Worm (Caenorhabditis elegans): ENCODE results near the gene flp-23.

The flp-23 gene

ce11 chrIII:8689655-8690054, 39.1 kb downstream of the flp-23 start, which contains the start of gene B0303.4:
Gene B0303.4, plus strand, starts transcription at chrIII:8689850.
- TF ChIP-seq ahr-1 (tag; optimal IDR thresholded peaks at IDR 0.05) (no peak), nfya-1 (tag; optimal IDR thresholded peaks at IDR 0.05) (peak; percentile 35), lim-6 (tag; optimal IDR thresholded peaks at IDR 0.05) (no peak), C38D4.7 (GFP tag; optimal IDR thresholded peaks at IDR 0.05) (no peak), pros-1 (tag; optimal IDR thresholded peaks at IDR 0.05) (no peak), ceh-14 (tag; optimal IDR thresholded peaks at IDR 0.05) (peak; percentile 5), ceh-48 (tag; optimal IDR thresholded peaks at IDR 0.05) (peak; percentile 68), lin-11 (tag; optimal IDR thresholded peaks at IDR 0.05) (no peak), sox-2 (GFP tag; IDR thresholded peaks at IDR 0.05) (no peak), ceh-31 (tag; optimal IDR thresholded peaks at IDR 0.05) (peak; percentile 37)

DNA sequence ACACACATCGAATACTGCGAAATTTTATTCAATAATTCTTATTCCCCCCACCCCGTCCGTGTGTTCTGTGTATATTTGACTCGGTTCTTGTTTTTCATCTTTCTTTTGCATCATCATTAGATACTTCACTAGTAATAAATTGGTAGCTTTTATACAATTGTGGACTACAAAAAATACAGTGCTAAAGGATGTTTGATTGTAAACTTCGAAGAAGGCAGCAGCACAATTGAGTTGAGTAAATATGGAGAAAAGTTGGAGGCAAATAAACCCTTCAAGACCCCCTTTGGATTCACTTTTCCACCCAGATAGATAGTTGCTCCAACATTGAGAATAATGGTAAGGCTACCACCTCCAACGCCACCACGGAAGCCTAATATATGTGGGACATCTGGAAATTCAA, 42.8 kb downstream of the flp-23 start, which contains the start of gene B0303.7:
Gene B0303.7 (plus strand): TSS at position 301 of the 400 bp plus-strand sequence.
- no peak for TF ChIP-seq tbx-2 (tag; optimal IDR thresholded peaks at IDR 0.05)
- no peak for TF ChIP-seq ceh-24 (tag; optimal IDR thresholded peaks at IDR 0.05)
- TF ChIP-seq ceh-19 (GFP tag; optimal IDR thresholded peaks at IDR 0.05), result no peak
- TF ChIP-seq elt-4 (tag; optimal IDR thresholded peaks at IDR 0.05), result no peak
- no peak for TF ChIP-seq hlh-13 (GFP tag; optimal IDR thresholded peaks at IDR 0.05)
- no peak for TF ChIP-seq T23F11.4 (GFP tag; optimal IDR thresholded peaks at IDR 0.05)
- TF ChIP-seq C08G9.2 (tag; optimal IDR thresholded peaks at IDR 0.05), result no peak
- TF ChIP-seq ttx-3 (tag; optimal IDR thresholded peaks at IDR 0.05), result no peak
- TF ChIP-seq unc-3 (GFP tag; conservative IDR thresholded peaks at IDR 0.05), result no peak
- TF ChIP-seq unc-3 (tag; optimal IDR thresholded peaks at IDR 0.05), result no peak
- TF ChIP-seq nhr-232 (tag; optimal IDR thresholded peaks at IDR 0.05), result no peak
- TF ChIP-seq elt-2 (tag; optimal IDR thresholded peaks at IDR 0.05), result no peak
- TF ChIP-seq nfya-1 (tag; optimal IDR thresholded peaks at IDR 0.05), result no peak
- TF ChIP-seq ceh-31 (tag; optimal IDR thresholded peaks at IDR 0.05), result no peak
- TF ChIP-seq pqm-1 (tag; optimal IDR thresholded peaks at IDR 0.05), result no peak
- no peak for TF ChIP-seq fkh-10 (GFP tag; optimal IDR thresholded peaks at IDR 0.05)
- TF ChIP-seq lin-11 (tag; optimal IDR thresholded peaks at IDR 0.05), result no peak

- TF ChIP-seq ets-4 (tag; optimal IDR thresholded peaks at IDR 0.05) (no peak), ceh-24 (tag; optimal IDR thresholded peaks at IDR 0.05) (no peak), nfya-1 (tag; optimal IDR thresholded peaks at IDR 0.05) (peak; percentile 22), ceh-48 (tag; optimal IDR thresholded peaks at IDR 0.05) (peak; percentile 15)
Observed at ce11 chrIII:8696680-8697079, 46.1 kb downstream of the flp-23 start.

DNA sequence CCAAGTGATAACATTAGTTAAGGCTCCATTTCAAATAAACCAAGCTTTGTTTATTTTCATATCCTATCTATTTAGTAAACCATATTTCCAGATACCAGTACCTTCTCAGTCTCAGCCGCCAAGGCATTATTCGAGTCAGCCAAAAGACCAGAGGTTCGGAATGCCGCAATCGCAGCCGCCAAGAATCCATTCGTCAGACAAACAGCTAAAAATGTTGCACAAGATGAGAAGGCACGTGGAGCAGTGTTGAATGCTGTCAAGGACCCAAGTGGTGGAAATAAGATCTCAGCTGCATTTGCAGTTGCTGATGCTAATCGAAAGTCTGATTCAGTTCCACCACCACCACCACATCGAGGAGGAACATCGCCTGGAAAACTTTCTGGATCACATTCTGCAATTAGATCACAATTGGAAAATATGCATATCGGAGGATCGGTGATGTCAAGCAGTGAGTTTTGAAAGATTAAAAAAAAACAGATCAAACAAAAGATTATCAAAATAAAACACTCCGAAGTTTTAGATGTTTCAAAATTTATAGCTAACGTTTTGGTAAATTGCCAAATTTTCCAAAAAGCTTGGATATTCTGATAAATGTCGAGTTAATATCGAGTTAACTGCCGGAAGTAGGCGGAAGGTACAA, 46.8 kb downstream of the flp-23 start:
- no peak for TF ChIP-seq ahr-1 (tag; optimal IDR thresholded peaks at IDR 0.05)

DNA sequence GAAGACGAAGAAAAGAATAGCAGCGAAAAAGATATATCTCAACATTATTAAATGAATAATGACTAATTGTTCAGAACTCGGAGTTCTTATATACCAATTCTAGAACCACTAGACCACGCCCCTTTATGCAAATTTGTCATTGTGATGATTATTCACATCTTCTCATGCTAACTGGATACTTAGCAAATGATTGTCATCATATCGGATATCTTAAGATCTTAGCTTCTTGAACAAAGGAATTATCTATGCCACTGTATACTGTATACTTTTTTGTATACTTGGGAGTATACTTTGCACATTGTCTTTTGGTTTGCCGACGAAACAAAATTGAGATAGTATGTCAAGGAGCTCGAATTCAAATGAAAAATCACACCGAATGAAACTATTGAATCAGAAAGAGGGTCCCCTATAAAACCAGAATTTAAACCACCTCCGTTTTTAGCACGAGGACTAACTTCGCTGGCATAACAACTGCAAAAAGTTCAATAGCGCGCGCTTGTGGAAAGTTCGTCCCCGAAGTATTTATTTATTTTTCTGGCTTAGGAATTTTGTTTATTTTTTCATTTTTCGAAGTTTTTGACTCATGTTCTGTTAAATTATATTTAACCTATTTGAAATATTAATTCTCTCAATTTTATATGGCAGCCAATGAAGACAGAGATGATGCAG, 49.9 kb downstream of the flp-23 start, which contains the start of the genes sdz-1 and vps-33.1:
Gene sdz-1 (minus strand): TSS at position 51 of the 669 bp plus-strand sequence.
Gene vps-33.1 (plus strand): TSS at position 639 of the 669 bp plus-strand sequence.
- no peak for TF ChIP-seq ceh-9 (tag; optimal IDR thresholded peaks at IDR 0.05)
- no peak for TF ChIP-seq pros-1 (tag; optimal IDR thresholded peaks at IDR 0.05)
- peak; percentile 22 for TF ChIP-seq zip-5 (tag; optimal IDR thresholded peaks at IDR 0.05)
- peak; percentile 18 for TF ChIP-seq nfya-1 (tag; optimal IDR thresholded peaks at IDR 0.05)
- TF ChIP-seq hlh-6 (tag; optimal IDR thresholded peaks at IDR 0.05), result no peak
- no peak for TF ChIP-seq ceh-30 (tag; optimal IDR thresholded peaks at IDR 0.05)
- no peak for TF ChIP-seq nhr-11 (tag; optimal IDR thresholded peaks at IDR 0.05)
- peak; percentile 35 for TF ChIP-seq hlh-8 (tag; optimal IDR thresholded peaks at IDR 0.05)
- TF ChIP-seq ceh-2 (tag; optimal IDR thresholded peaks at IDR 0.05), result peak; percentile 49
- TF ChIP-seq fkh-6 (tag; optimal IDR thresholded peaks at IDR 0.05), result no peak
- TF ChIP-seq pqm-1 (tag; optimal IDR thresholded peaks at IDR 0.05), result no peak
- peak; percentile 70 for TF ChIP-seq ceh-31 (tag; optimal IDR thresholded peaks at IDR 0.05)
- no peak for TF ChIP-seq ceh-45 (GFP tag; IDR thresholded peaks at IDR 0.05)
- TF ChIP-seq ceh-22 (tag; optimal IDR thresholded peaks at IDR 0.05), result no peak
- TF ChIP-seq unc-42 (tag; optimal IDR thresholded peaks at IDR 0.05), result peak; percentile 15
- TF ChIP-seq ets-4 (tag; optimal IDR thresholded peaks at IDR 0.05), result peak; percentile 65
- TF ChIP-seq ztf-16 (tag; optimal IDR thresholded peaks at IDR 0.05), result no peak
- no peak for TF ChIP-seq ceh-14 (tag; optimal IDR thresholded peaks at IDR 0.05)
- TF ChIP-seq ahr-1 (tag; optimal IDR thresholded peaks at IDR 0.05), result no peak
- TF ChIP-seq tbx-2 (tag; optimal IDR thresholded peaks at IDR 0.05), result peak; percentile 6
- peak; percentile 52 for TF ChIP-seq tbx-7 (tag; optimal IDR thresholded peaks at IDR 0.05)
- TF ChIP-seq sox-4 (tag; optimal IDR thresholded peaks at IDR 0.05), result no peak
- peak; percentile 6 for TF ChIP-seq hlh-30 (tag; optimal IDR thresholded peaks at IDR 0.05; ENCODE audit: insufficient read depth)
- peak; percentile 71 for TF ChIP-seq C08G9.2 (tag; optimal IDR thresholded peaks at IDR 0.05)
- TF ChIP-seq eyg-1 (tag; optimal IDR thresholded peaks at IDR 0.05), result no peak
- no peak for TF ChIP-seq T23F11.4 (GFP tag; optimal IDR thresholded peaks at IDR 0.05)
- no peak for TF ChIP-seq lin-11 (tag; optimal IDR thresholded peaks at IDR 0.05)

Data from whole organism, late embryonic.